Worm (Caenorhabditis elegans): Measurements from ENCODE around the gene misc-1.

DNA sequence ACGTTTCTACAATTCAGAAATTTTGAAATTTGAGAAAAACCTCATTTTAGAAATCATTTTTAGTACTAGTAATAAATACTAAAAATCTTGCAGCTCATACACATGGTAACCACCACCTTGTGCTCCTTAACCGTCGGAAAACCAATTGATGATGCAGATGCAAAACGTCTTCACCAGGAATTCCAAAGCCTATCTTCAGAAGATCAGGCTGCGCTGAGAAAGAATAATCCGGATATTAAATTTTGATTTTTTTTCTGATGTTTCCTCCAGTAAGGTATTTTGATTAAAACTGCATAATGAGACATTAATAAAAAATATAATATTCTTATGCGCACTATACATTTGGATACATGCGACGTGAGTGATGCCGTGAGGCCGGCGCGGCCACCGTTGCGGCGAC lies 34.4 kb downstream of the misc-1 start:
- no peak for TF ChIP-seq lin-26 (GFP tag; IDR thresholded peaks at IDR 0.05)
- no peak for TF ChIP-seq pha-4 (tag; optimal IDR thresholded peaks at IDR 0.05)
- TF ChIP-seq F39B2.1 (GFP tag; IDR thresholded peaks at IDR 0.05): no peak

All from whole organism, young adult.